Fruit fly (Drosophila melanogaster): ENCODE measurements around the gene Spc105R.

- TF ChIP-seq Myc (optimal IDR thresholded peaks at IDR 0.05) (no peak), psq (optimal IDR thresholded peaks at IDR 0.05) (no peak), Sin3A (optimal IDR thresholded peaks at IDR 0.05) (no peak), insv (optimal IDR thresholded peaks at IDR 0.05) (no peak), h (optimal IDR thresholded peaks at IDR 0.05) (no peak)
These were observed 10.9 kb upstream of the Spc105R start for dm6 chr3L:20789299-20789698.
